Worm (Caenorhabditis elegans) whole organism, L2 larva: ENCODE results near the gene T25B9.1.

Source experiments
- R02D3.7 ChIP-seq: fragments of 150-350 bp; optimal IDR thresholded peaks from 2 replicates; lab custom pipeline; 2014; ENCODE audit warnings: missing biosample characterization, missing genetic modification characterization
- blmp-1 ChIP-seq: sonication (generic microtip); optimal IDR thresholded peaks from 2 replicates; lab custom pipeline; 2017; ENCODE audit warnings: missing genetic modification characterization, mild to moderate bottlenecking, missing compliant biosample characterization, antibody characterized with exemption, moderate library complexity; ENCODE audit not compliant: insufficient read depth
- ceh-16 ChIP-seq: fragments of 150-350 bp; optimal IDR thresholded peaks from 2 replicates; lab custom pipeline; 2014; ENCODE audit warnings: missing biosample characterization, missing genetic modification characterization
- lin-11 ChIP-seq: fragments of 150-350 bp; sonication (generic microtip); optimal IDR thresholded peaks from 2 replicates; lab custom pipeline; 2014; ENCODE audit warnings: missing biosample characterization, missing genetic modification characterization, inconsistent platforms, mixed read lengths
- nhr-11 ChIP-seq: fragments of 150-350 bp; optimal IDR thresholded peaks from 2 replicates; lab custom pipeline; 2014; ENCODE audit warnings: missing biosample characterization, missing genetic modification characterization
- nhr-6 ChIP-seq: fragments of 150-350 bp; optimal IDR thresholded peaks from 2 replicates; lab custom pipeline; 2014; ENCODE audit warnings: missing biosample characterization, missing genetic modification characterization
- snpc-4 ChIP-seq: fragments of 150-350 bp; optimal IDR thresholded peaks from 2 replicates; lab custom pipeline; 2014; ENCODE audit warnings: missing biosample characterization, missing genetic modification characterization
- unc-39 ChIP-seq: fragments of 150-350 bp; optimal IDR thresholded peaks from 2 replicates; lab custom pipeline; 2014; ENCODE audit warnings: missing biosample characterization, missing genetic modification characterization
- ztf-11 ChIP-seq: sonication (generic microtip); optimal IDR thresholded peaks from 2 replicates; lab custom pipeline; 2017; ENCODE audit warnings: missing biosample characterization, missing genetic modification characterization

DNA sequence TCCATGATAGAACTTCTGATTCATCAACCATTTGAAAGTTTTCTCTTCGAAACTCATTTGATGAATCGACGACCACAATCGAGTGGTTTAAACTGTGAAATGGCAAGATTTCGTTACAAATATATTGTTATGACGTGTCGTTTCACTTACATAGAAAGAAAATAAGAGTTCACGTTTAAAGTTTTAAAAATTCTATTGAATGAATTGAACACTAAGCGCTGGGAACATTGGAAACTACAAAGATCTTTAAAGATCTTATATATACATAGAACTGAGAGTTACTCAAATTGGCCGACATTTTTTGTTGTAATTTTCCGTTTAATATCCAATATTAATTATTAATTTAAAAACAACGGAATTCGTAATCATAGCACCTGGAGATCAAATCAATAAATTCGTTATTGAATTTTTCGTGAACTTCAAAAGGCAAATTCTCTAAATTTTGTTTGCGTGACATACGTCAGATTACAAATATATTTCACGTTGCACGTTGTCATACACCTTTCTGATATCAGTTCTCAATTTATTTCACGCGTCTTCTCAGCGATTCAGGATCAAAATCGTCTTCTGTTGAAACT is 7.8 kb upstream of the T25B9.1 start, which contains the start of the genes T25B9.4 and T25B9.6:
- TF ChIP-seq snpc-4 (tag; lab: Kevin White, UChicago) (no peak), nhr-11 (no peak), ztf-11 (tag; lab: Kevin White, UChicago) (no peak), R02D3.7 (tag; lab: Kevin White, UChicago) (no peak), unc-39 (tag; lab: Kevin White, UChicago) (no peak), lin-11 (tag; lab: Kevin White, UChicago) (no peak), blmp-1 (tag; lab: Kevin White, UChicago) (no peak), ceh-16 (tag; lab: Kevin White, UChicago) (no peak), nhr-6 (tag; lab: Kevin White, UChicago) (no peak)
